Fruit fly (Drosophila melanogaster) whole organism, embryonic: Measurements from ENCODE around the gene CG17855.

ENCODE experiments used
- ATbp ChIP-seq: fragments of 200-800 bp; sonication (Bioruptor generic); optimal IDR thresholded peaks from 2 replicates; lab custom pipeline; 2017; ENCODE audit warnings: missing biosample characterization, mild to moderate bottlenecking, missing genetic modification characterization, missing genetic modification reagents
- Aef1 ChIP-seq: fragments of 200-800 bp; sonication (Bioruptor generic); IDR thresholded peaks from 3 replicates; pipeline ENCODE4 v1.3.6; 2022; ENCODE audit warnings: missing biosample characterization, missing genetic modification characterization
- CG10147 ChIP-seq: fragments of 200-800 bp; sonication (Bioruptor generic); optimal IDR thresholded peaks from 2 replicates; lab custom pipeline; 2019; ENCODE audit warnings: missing biosample characterization, mild to moderate bottlenecking, missing genetic modification characterization, moderate library complexity
- CG1024 ChIP-seq: fragments of 200-800 bp; sonication (Bioruptor generic); IDR thresholded peaks from 2 replicates; pipeline ENCODE4 v1.3.6; 2022; ENCODE audit warnings: missing biosample characterization, missing genetic modification characterization
- CG10267 ChIP-seq: fragments of 200-800 bp; sonication (Bioruptor generic); optimal IDR thresholded peaks from 2 replicates; lab custom pipeline; 2018; ENCODE audit warnings: missing biosample characterization, mild to moderate bottlenecking, missing genetic modification characterization, moderate library complexity
- CG10366 ChIP-seq: fragments of 200-800 bp; sonication (Bioruptor generic); IDR thresholded peaks from 2 replicates; pipeline ENCODE4 v1.3.6; 2022; ENCODE audit warnings: missing biosample characterization, missing genetic modification characterization
- CG11085 ChIP-seq: fragments of 200-800 bp; sonication (Bioruptor generic); IDR thresholded peaks from 2 replicates; pipeline ENCODE4 v1.3.6; 2022; ENCODE audit warnings: missing biosample characterization, missing genetic modification characterization
- CG12104 ChIP-seq: fragments of 200-800 bp; sonication (Bioruptor generic); optimal IDR thresholded peaks from 3 replicates; lab custom pipeline; 2016; ENCODE audit warnings: missing biosample characterization, missing genetic modification characterization
- CG12659 ChIP-seq: fragments of 200-800 bp; sonication (Bioruptor generic); optimal IDR thresholded peaks from 3 replicates; lab custom pipeline; 2017; ENCODE audit warnings: mild to moderate bottlenecking, missing biosample characterization, missing genetic modification reagents, missing genetic modification characterization
- CG13296 ChIP-seq: fragments of 200-800 bp; sonication (Bioruptor generic); optimal IDR thresholded peaks from 3 replicates; lab custom pipeline; 2018; ENCODE audit warnings: missing biosample characterization, mild to moderate bottlenecking, missing genetic modification characterization
- CG13775 ChIP-seq: fragments of 200-800 bp; sonication (Bioruptor generic); optimal IDR thresholded peaks from 3 replicates; lab custom pipeline; 2017; ENCODE audit warnings: missing biosample characterization, mild to moderate bottlenecking, missing genetic modification characterization
- CG14050 ChIP-seq: fragments of 200-800 bp; sonication (Bioruptor generic); IDR thresholded peaks from 3 replicates; pipeline ENCODE4 v1.3.6; 2022; ENCODE audit warnings: missing biosample characterization, missing genetic modification characterization
- CG18599 ChIP-seq: fragments of 200-800 bp; sonication (Bioruptor generic); optimal IDR thresholded peaks from 3 replicates; lab custom pipeline; 2017; ENCODE audit warnings: missing biosample characterization, missing genetic modification characterization, mild to moderate bottlenecking, moderate library complexity, missing genetic modification reagents
- CG18764 ChIP-seq: fragments of 200-800 bp; sonication (Bioruptor generic); optimal IDR thresholded peaks from 3 replicates; lab custom pipeline; 2016; ENCODE audit warnings: missing biosample characterization, missing genetic modification characterization
- CG3281 ChIP-seq: fragments of 200-800 bp; sonication (Bioruptor generic); optimal IDR thresholded peaks from 3 replicates; lab custom pipeline; 2017; ENCODE audit warnings: missing biosample characterization, mild to moderate bottlenecking, missing genetic modification characterization
- CG3847 ChIP-seq: fragments of 200-800 bp; sonication (Bioruptor generic); IDR thresholded peaks from 2 replicates; pipeline ENCODE4 v1.3.6; 2022; ENCODE audit warnings: missing biosample characterization, missing genetic modification characterization
- CG4424 ChIP-seq: fragments of 200-800 bp; sonication (Bioruptor generic); optimal IDR thresholded peaks from 3 replicates; lab custom pipeline; 2016; ENCODE audit warnings: missing biosample characterization, missing genetic modification characterization
- CG5180 ChIP-seq: fragments of 200-800 bp; sonication (Bioruptor generic); optimal IDR thresholded peaks from 3 replicates; lab custom pipeline; 2017; ENCODE audit warnings: missing biosample characterization, missing genetic modification characterization, mild to moderate bottlenecking, moderate library complexity, missing genetic modification reagents
- CG6175 ChIP-seq: fragments of 200-800 bp; sonication (Bioruptor generic); IDR thresholded peaks from 3 replicates; pipeline ENCODE4 v1.3.6; 2022; ENCODE audit warnings: missing biosample characterization, missing genetic modification characterization
- CG6689 ChIP-seq: fragments of 200-800 bp; sonication (Bioruptor generic); IDR thresholded peaks from 2 replicates; pipeline ENCODE4 v1.3.6; 2022; ENCODE audit warnings: missing biosample characterization, missing genetic modification characterization
- CG7928 ChIP-seq: fragments of 200-800 bp; sonication (Bioruptor generic); optimal IDR thresholded peaks from 2 replicates; lab custom pipeline; 2017; ENCODE audit warnings: missing biosample characterization, mild to moderate bottlenecking, missing genetic modification characterization
- CG8944 ChIP-seq: fragments of 200-800 bp; sonication (Bioruptor generic); optimal IDR thresholded peaks from 3 replicates; lab custom pipeline; 2016; ENCODE audit warnings: missing biosample characterization, missing genetic modification characterization
- CG9215 ChIP-seq: fragments of 200-800 bp; sonication (Bioruptor generic); IDR thresholded peaks from 2 replicates; pipeline ENCODE4 v1.3.6; 2022; ENCODE audit warnings: missing biosample characterization, missing genetic modification characterization
- Camta ChIP-seq: fragments of 200-800 bp; sonication (Bioruptor generic); optimal IDR thresholded peaks from 2 replicates; lab custom pipeline; 2016; ENCODE audit warnings: missing biosample characterization, missing genetic modification characterization
- D19B ChIP-seq: fragments of 200-800 bp; sonication (Bioruptor generic); optimal IDR thresholded peaks from 2 replicates; lab custom pipeline; 2017; ENCODE audit warnings: missing biosample characterization, mild to moderate bottlenecking, missing genetic modification characterization
- Dek ChIP-seq: fragments of 200-800 bp; sonication (Bioruptor generic); optimal IDR thresholded peaks from 3 replicates; lab custom pipeline; 2019; ENCODE audit warnings: missing biosample characterization, mild to moderate bottlenecking, missing genetic modification characterization, moderate library complexity
- Ets65A ChIP-seq: fragments of 200-800 bp; sonication (Bioruptor generic); peaks from one replicate; lab custom pipeline; 2016; ENCODE audit warnings: missing biosample characterization, missing genetic modification characterization
- Fer1 ChIP-seq: fragments of 200-800 bp; sonication (Bioruptor generic); optimal IDR thresholded peaks from 2 replicates; lab custom pipeline; 2017; ENCODE audit warnings: missing biosample characterization, mild to moderate bottlenecking, missing genetic modification characterization
- Fer2 ChIP-seq: fragments of 200-800 bp; sonication (Bioruptor generic); optimal IDR thresholded peaks from 2 replicates; lab custom pipeline; 2018; ENCODE audit warnings: missing biosample characterization, mild to moderate bottlenecking, missing genetic modification characterization, moderate library complexity
- Hey ChIP-seq: fragments of 200-800 bp; sonication (Bioruptor generic); optimal IDR thresholded peaks from 3 replicates; lab custom pipeline; 2018; ENCODE audit warnings: missing biosample characterization, mild to moderate bottlenecking, missing genetic modification characterization
- Hmr ChIP-seq: fragments of 200-800 bp; sonication (Bioruptor generic); optimal IDR thresholded peaks from 3 replicates; lab custom pipeline; 2017; ENCODE audit warnings: mild to moderate bottlenecking, missing biosample characterization, missing genetic modification reagents, missing genetic modification characterization
- Med ChIP-seq: fragments of 200-800 bp; sonication (Bioruptor generic); peaks from one replicate; lab custom pipeline; 2016; ENCODE audit warnings: missing biosample characterization, missing genetic modification characterization, mild to moderate bottlenecking, inconsistent platforms, moderate library complexity
- Nf-YC ChIP-seq: fragments of 200-800 bp; optimal IDR thresholded peaks from 3 replicates; lab custom pipeline; 2019; ENCODE audit warnings: missing biosample characterization, mild to moderate bottlenecking, missing genetic modification characterization, moderate library complexity
- Poxn ChIP-seq: fragments of 200-800 bp; sonication (Bioruptor generic); IDR thresholded peaks from 2 replicates; pipeline ENCODE4 v1.3.6; 2022; ENCODE audit warnings: missing biosample characterization, missing genetic modification characterization
- Ssrp ChIP-seq: fragments of 200-800 bp; sonication (Bioruptor generic); optimal IDR thresholded peaks from 2 replicates; lab custom pipeline; 2018; ENCODE audit warnings: missing biosample characterization, mild to moderate bottlenecking, missing genetic modification characterization, moderate library complexity
- TFAM ChIP-seq: fragments of 200-800 bp; sonication (Bioruptor generic); optimal IDR thresholded peaks from 2 replicates; lab custom pipeline; 2017; ENCODE audit warnings: missing biosample characterization, missing genetic modification characterization, inconsistent platforms
- cad ChIP-seq: fragments of >200 bp; optimal IDR thresholded peaks from 2 replicates; lab custom pipeline; 2017; ENCODE audit warnings: missing biosample characterization, missing genetic modification characterization
- cas ChIP-seq: fragments of 200-800 bp; sonication (Bioruptor generic); IDR thresholded peaks from 2 replicates; pipeline ENCODE4 v1.3.6; 2022; ENCODE audit warnings: missing biosample characterization, missing genetic modification characterization
- danr ChIP-seq: fragments of 200-800 bp; sonication (Bioruptor generic); IDR thresholded peaks from 2 replicates; pipeline ENCODE4 v1.3.6; 2022; ENCODE audit warnings: missing biosample characterization, missing genetic modification characterization
- dysf ChIP-seq: fragments of 200-800 bp; sonication (Bioruptor generic); IDR thresholded peaks from 3 replicates; pipeline ENCODE4 v1.3.6; 2022; ENCODE audit warnings: missing biosample characterization, missing genetic modification characterization
- fru ChIP-seq: fragments of >200 bp; optimal IDR thresholded peaks from 2 replicates; lab custom pipeline; 2017
- gce ChIP-seq: fragments of 200-800 bp; sonication (Bioruptor generic); IDR thresholded peaks from 3 replicates; pipeline ENCODE4 v1.3.6; 2022; ENCODE audit warnings: missing biosample characterization, missing genetic modification characterization
- grau ChIP-seq: fragments of 200-800 bp; optimal IDR thresholded peaks from 3 replicates; lab custom pipeline; 2019; ENCODE audit warnings: missing biosample characterization, mild to moderate bottlenecking, missing genetic modification characterization, moderate library complexity
- kah ChIP-seq: fragments of 200-800 bp; sonication (Bioruptor generic); optimal IDR thresholded peaks from 2 replicates; lab custom pipeline; 2018; ENCODE audit warnings: missing biosample characterization, mild to moderate bottlenecking, missing genetic modification characterization
- ken ChIP-seq: fragments of 200-800 bp; sonication (Bioruptor generic); IDR thresholded peaks from 3 replicates; pipeline ENCODE4 v1.3.6; 2022; ENCODE audit warnings: missing biosample characterization, missing genetic modification characterization
- lilli ChIP-seq: fragments of 200-800 bp; sonication (Bioruptor generic); optimal IDR thresholded peaks from 3 replicates; lab custom pipeline; 2016; ENCODE audit warnings: missing biosample characterization, missing genetic modification characterization
- mam ChIP-seq: fragments of 200-800 bp; sonication (Bioruptor generic); optimal IDR thresholded peaks from 3 replicates; lab custom pipeline; 2016; ENCODE audit warnings: missing biosample characterization, missing genetic modification characterization
- pb ChIP-seq: fragments of 200-800 bp; sonication (Bioruptor generic); optimal IDR thresholded peaks from 3 replicates; lab custom pipeline; 2016; ENCODE audit warnings: missing biosample characterization, missing genetic modification characterization
- repo ChIP-seq: fragments of 200-800 bp; sonication (Bioruptor generic); optimal IDR thresholded peaks from 2 replicates; lab custom pipeline; 2016; ENCODE audit warnings: missing biosample characterization, missing genetic modification characterization
- row ChIP-seq: fragments of 200-800 bp; sonication (Bioruptor generic); IDR thresholded peaks from 3 replicates; pipeline ENCODE4 v1.3.6; 2022; ENCODE audit warnings: missing biosample characterization, missing genetic modification characterization
- schlank ChIP-seq: fragments of 200-800 bp; sonication (Bioruptor generic); optimal IDR thresholded peaks from 2 replicates; lab custom pipeline; 2018; ENCODE audit warnings: missing biosample characterization, mild to moderate bottlenecking, missing genetic modification characterization
- tap ChIP-seq: fragments of 200-800 bp; optimal IDR thresholded peaks from 3 replicates; lab custom pipeline; 2019; ENCODE audit warnings: missing biosample characterization, mild to moderate bottlenecking, missing genetic modification characterization, moderate library complexity
- twi ChIP-seq: fragments of 200-800 bp; optimal IDR thresholded peaks from 2 replicates; lab custom pipeline; 2019; ENCODE audit warnings: missing biosample characterization, mild to moderate bottlenecking, missing genetic modification characterization, moderate library complexity

Gene CG17855

DNA sequence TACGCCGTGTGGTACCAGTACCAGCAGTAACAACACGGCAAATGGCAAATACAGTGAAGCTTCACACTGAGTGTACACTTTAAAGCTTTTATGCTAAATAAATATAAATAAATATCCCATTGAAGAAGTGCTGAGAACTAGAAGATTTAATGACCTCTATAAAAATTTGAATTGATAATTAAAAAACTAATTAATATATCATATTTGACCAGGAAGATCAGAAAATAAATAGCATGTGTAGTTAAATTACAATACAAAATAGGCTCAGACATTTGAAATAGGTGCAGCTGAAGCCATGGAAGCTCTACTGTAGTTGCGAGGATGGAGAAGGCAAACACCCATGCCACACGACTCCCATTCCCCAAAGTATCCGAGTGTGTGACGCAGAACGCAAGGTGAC, 24.2 kb downstream of the CG17855 start (continued):
- TF ChIP-seq row (peak; percentile 55), CG14050 (GFP tag; lab: Robert Waterston, UW) (no peak), CG11085 (GFP tag; lab: Robert Waterston, UW) (no peak), Fer1 (GFP tag; lab: Kevin White, UChicago) (peak; percentile 54), CG3281 (GFP tag; lab: Kevin White, UChicago) (peak; percentile 48), CG6689 (GFP tag; lab: Robert Waterston, UW) (0 out of 2 replicates have a peak, but pooled peaks have one; percentile 11), repo (GFP tag; lab: Kevin White, UChicago) (no peak), cad (GFP tag; lab: Kevin White, UChicago) (no peak), tap (tag; lab: Kevin White, UChicago) (peak; percentile 26), CG18764 (GFP tag; lab: Kevin White, UChicago) (no peak), CG5180 (GFP tag; lab: Kevin White, UChicago) (peak; percentile 2), CG3847 (0 out of 2 replicates have a peak, but pooled peaks have one; percentile 18), CG13296 (peak; percentile 49), Ssrp (tag; lab: Kevin White, UChicago) (peak; percentile 51), Poxn (no peak), Camta (GFP tag; lab: Kevin White, UChicago) (no peak), TFAM (GFP tag; lab: Kevin White, UChicago) (no peak), CG10366 (GFP tag; lab: Robert Waterston, UW) (no peak), CG13775 (GFP tag; lab: Kevin White, UChicago) (peak; percentile 13), Aef1 (peak; percentile 57; the same call in 2 of the 3 replicates), Med (GFP tag; lab: Kevin White, UChicago) (no peak), CG7928 (GFP tag; lab: Kevin White, UChicago) (no peak), Hmr (peak; percentile 63), kah (GFP tag; lab: Kevin White, UChicago) (no peak), Ets65A (peak; percentile 83), Fer2 (no peak), CG12659 (GFP tag; lab: Kevin White, UChicago) (peak; percentile 31), CG12104 (GFP tag; lab: Kevin White, UChicago) (peak; percentile 23), CG1024 (no peak), cas (GFP tag; lab: Robert Waterston, UW) (no peak), fru (lab: Kevin White, UChicago) (no peak), CG18599 (peak; percentile 68), Dek (tag; lab: Kevin White, UChicago) (peak; percentile 46), CG6175 (GFP tag; lab: Robert Waterston, UW) (no peak), lilli (GFP tag; lab: Kevin White, UChicago) (peak; percentile 37), schlank (no peak), CG10267 (tag; lab: Kevin White, UChicago) (peak; percentile 12), pb (GFP tag; lab: Kevin White, UChicago) (no peak), D19B (GFP tag; lab: Kevin White, UChicago) (no peak), Nf-YC (tag; lab: Kevin White, UChicago) (peak; percentile 26), CG9215 (GFP tag; lab: Robert Waterston, UW) (peak; percentile 47), twi (tag; lab: Kevin White, UChicago) (no peak), ken (GFP tag; lab: Robert Waterston, UW) (no peak), mam (no peak), CG4424 (GFP tag; lab: Kevin White, UChicago) (no peak), gce (GFP tag; lab: Robert Waterston, UW) (no peak), dysf (GFP tag; lab: Robert Waterston, UW) (peak; percentile 64; the same call in 2 of the 3 replicates), grau (peak; percentile 85), danr (GFP tag; lab: Robert Waterston, UW) (no peak), Hey (tag; lab: Kevin White, UChicago) (no peak), ATbp (GFP tag; lab: Kevin White, UChicago) (peak; percentile 1), CG8944 (GFP tag; lab: Kevin White, UChicago) (no peak), CG10147 (GFP tag; lab: Kevin White, UChicago) (peak; percentile 31)
